Worm (Caenorhabditis elegans) whole organism, L3 larva: ENCODE measurements around the gene col-187.

Source experiments
- ZK546.5 ChIP-seq: sonication (generic microtip); optimal IDR thresholded peaks from 2 replicates; lab custom pipeline; 2017; ENCODE audit warnings: missing biosample characterization, missing genetic modification characterization
- ceh-82 ChIP-seq: fragments of 150-350 bp; optimal IDR thresholded peaks from 2 replicates; lab custom pipeline; 2014; ENCODE audit warnings: missing biosample characterization, missing genetic modification characterization
- fkh-10 ChIP-seq: sonication (generic microtip); optimal IDR thresholded peaks from 2 replicates; lab custom pipeline; 2017; ENCODE audit warnings: missing biosample characterization, missing genetic modification reagents, missing genetic modification characterization
- fos-1 ChIP-seq: fragments of 150-350 bp; optimal IDR thresholded peaks from 2 replicates; lab custom pipeline; 2014; ENCODE audit warnings: missing biosample characterization, missing genetic modification characterization
- lin-15B ChIP-seq: fragments of 150-350 bp; optimal IDR thresholded peaks from 2 replicates; lab custom pipeline; 2014; ENCODE audit warnings: missing biosample characterization, missing genetic modification characterization
- lin-39 ChIP-seq: fragments of 150-350 bp; optimal IDR thresholded peaks from 2 replicates; lab custom pipeline; 2018; ENCODE audit warnings: missing biosample characterization, missing genetic modification reagents, missing genetic modification characterization
- nhr-23 ChIP-seq: fragments of 150-350 bp; optimal IDR thresholded peaks from 2 replicates; lab custom pipeline; 2014; ENCODE audit warnings: missing biosample characterization, missing genetic modification reagents, missing genetic modification characterization
- nhr-237 ChIP-seq: fragments of 150-350 bp; optimal IDR thresholded peaks from 2 replicates; lab custom pipeline; 2014; ENCODE audit warnings: missing biosample characterization, missing genetic modification characterization
- snpc-4 ChIP-seq: fragments of 150-350 bp; optimal IDR thresholded peaks from 2 replicates; lab custom pipeline; 2014; ENCODE audit warnings: missing biosample characterization, missing genetic modification characterization
- unc-39 ChIP-seq: sonication (generic microtip); optimal IDR thresholded peaks from 4 replicates; lab custom pipeline; 2017; ENCODE audit warnings: missing biosample characterization, missing genetic modification characterization
- zag-1 ChIP-seq: fragments of 150-350 bp; optimal IDR thresholded peaks from 2 replicates; lab custom pipeline; 2014; ENCODE audit warnings: missing biosample characterization, missing genetic modification characterization

DNA sequence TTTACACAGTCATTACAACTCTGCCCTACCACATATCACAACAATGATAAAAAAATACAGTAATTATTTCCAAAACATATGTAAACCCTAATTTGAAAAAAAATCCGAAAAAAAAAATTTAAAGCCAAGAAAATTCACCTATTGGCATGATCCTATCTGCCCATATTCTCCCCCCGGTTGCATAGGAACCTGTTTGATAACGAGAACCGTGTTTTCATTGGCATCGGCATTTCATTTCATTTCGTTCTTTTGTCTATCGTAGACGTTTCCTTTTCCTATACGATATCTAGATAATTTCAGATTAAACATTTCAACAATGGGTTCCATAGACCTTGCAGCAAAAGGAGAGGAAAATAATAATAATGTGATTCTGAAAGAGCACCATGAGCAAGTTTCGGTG, 42.2 kb upstream of the col-187 start, which contains the start of gene mboa-1:
- no peak for TF ChIP-seq nhr-23 (tag; lab: Kevin White, UChicago)
- no peak for TF ChIP-seq fkh-10 (GFP tag; lab: Kevin White, UChicago)
- TF ChIP-seq lin-15B (tag; lab: Kevin White, UChicago): no peak
- TF ChIP-seq ZK546.5 (tag; lab: Kevin White, UChicago): no peak
- TF ChIP-seq fos-1 (tag; lab: Kevin White, UChicago): no peak
- no peak for TF ChIP-seq unc-39 (tag; lab: Kevin White, UChicago)
- TF ChIP-seq lin-39 (tag; lab: Kevin White, UChicago): no peak
- TF ChIP-seq ceh-82: no peak
- TF ChIP-seq nhr-237 (tag; lab: Kevin White, UChicago): no peak
- TF ChIP-seq zag-1 (tag; lab: Kevin White, UChicago): no peak
- no peak for TF ChIP-seq snpc-4
